Fruit fly (Drosophila melanogaster): ENCODE results near the gene CG13901.

CG13901 gene

dm6 chr3L:857063-858015, 19.7 kb upstream of the CG13901 start, which contains the start of gene dpr20 (continued):
- peak; percentile 64 for TF ChIP-seq dan (GFP tag; IDR thresholded peaks at IDR 0.05)
- TF ChIP-seq odd (GFP tag; optimal IDR thresholded peaks at IDR 0.05) = no peak
- TF ChIP-seq pho (GFP tag; optimal IDR thresholded peaks at IDR 0.05) = peak; percentile 71
- peak; percentile 40 for TF ChIP-seq CG8281 (tag; optimal IDR thresholded peaks at IDR 0.05)
- TF ChIP-seq schlank (tag; optimal IDR thresholded peaks at IDR 0.05) = peak; percentile 76
- TF ChIP-seq Jarid2 (GFP tag; optimal IDR thresholded peaks at IDR 0.05) = no peak
- peak; percentile 93 for TF ChIP-seq CG31365 (tag; optimal IDR thresholded peaks at IDR 0.05)
- TF ChIP-seq Oaz (GFP tag; IDR thresholded peaks at IDR 0.05) = peak; percentile 74
- peak; percentile 90 for TF ChIP-seq stc (GFP tag; IDR thresholded peaks at IDR 0.05)
- no peak for TF ChIP-seq CG17186 (GFP tag; optimal IDR thresholded peaks at IDR 0.05)
- no peak for TF ChIP-seq da (GFP tag; optimal IDR thresholded peaks at IDR 0.05)
- peak; percentile 63 for TF ChIP-seq Fer2 (tag; optimal IDR thresholded peaks at IDR 0.05)
- TF ChIP-seq yki (optimal IDR thresholded peaks at IDR 0.05) = no peak
- TF ChIP-seq klu (GFP tag; IDR thresholded peaks at IDR 0.05) = peak; percentile 66
- TF ChIP-seq sens-2 (GFP tag; IDR thresholded peaks at IDR 0.05) = peak; percentile 79
- peak; percentile 83 for TF ChIP-seq B-H1 (GFP tag; IDR thresholded peaks at IDR 0.05)
- TF ChIP-seq CG17359 (tag; optimal IDR thresholded peaks at IDR 0.05) = peak; percentile 72
- no peak for TF ChIP-seq CG16813 (GFP tag; IDR thresholded peaks at IDR 0.05; ENCODE audit: partially characterized antibody)
- TF ChIP-seq Optix (GFP tag; IDR thresholded peaks at IDR 0.05) = peak; percentile 87
- TF ChIP-seq CG8765 (GFP tag; IDR thresholded peaks at IDR 0.05) = peak; percentile 80
- peak; percentile 48; the same call in 2 of the 3 replicates for TF ChIP-seq croc (GFP tag; conservative IDR thresholded peaks at IDR 0.05)
- TF ChIP-seq CG18764 (GFP tag; optimal IDR thresholded peaks at IDR 0.05) = peak; percentile 32
- peak; percentile 41 to 73 for TF ChIP-seq chif (GFP tag; optimal IDR thresholded peaks at IDR 0.05)
- peak; percentile 41 for TF ChIP-seq zen (tag; optimal IDR thresholded peaks at IDR 0.05)
- TF ChIP-seq CG7786 (GFP tag; optimal IDR thresholded peaks at IDR 0.05) = peak; percentile 69
- no peak for TF ChIP-seq cg (GFP tag; optimal IDR thresholded peaks at IDR 0.05)
- TF ChIP-seq so (GFP tag; IDR thresholded peaks at IDR 0.05) = peak; percentile 79
- peak; percentile 10; the same call in 1 of the 2 replicates for TF ChIP-seq sim (GFP tag; IDR thresholded peaks at IDR 0.05)
- peak; percentile 85 for TF ChIP-seq CG11093 (GFP tag; IDR thresholded peaks at IDR 0.05)
- TF ChIP-seq CG32532 (GFP tag; IDR thresholded peaks at IDR 0.05) = peak; percentile 93
- TF ChIP-seq CG16779 (GFP tag; IDR thresholded peaks at IDR 0.05) = peak; percentile 84
- TF ChIP-seq Sry-β (GFP tag; optimal IDR thresholded peaks at IDR 0.05) = no peak
- TF ChIP-seq CG10366 (GFP tag; IDR thresholded peaks at IDR 0.05) = peak; percentile 89
- peak; percentile 48 for TF ChIP-seq oc (tag; optimal IDR thresholded peaks at IDR 0.05)
- peak; percentile 68; the same call in 1 of the 3 replicates for TF ChIP-seq jigr1 (GFP tag; IDR thresholded peaks at IDR 0.05)
- TF ChIP-seq CG6175 (GFP tag; IDR thresholded peaks at IDR 0.05) = peak; percentile 81
- TF ChIP-seq CG17612 (GFP tag; IDR thresholded peaks at IDR 0.05) = peak; percentile 66; the same call in 1 of the 2 replicates
- peak; percentile 60 for TF ChIP-seq Abd-B (GFP tag; optimal IDR thresholded peaks at IDR 0.05)
- TF ChIP-seq CG7556 (GFP tag; optimal IDR thresholded peaks at IDR 0.05) = peak; percentile 61
- TF ChIP-seq CG12769 (tag; optimal IDR thresholded peaks at IDR 0.05) = peak; percentile 92
- peak; percentile 84 for TF ChIP-seq CG5953 (GFP tag; IDR thresholded peaks at IDR 0.05)
- peak; percentile 39 for TF ChIP-seq CG9727 (GFP tag; optimal IDR thresholded peaks at IDR 0.05)
- TF ChIP-seq CG13424 (tag; optimal IDR thresholded peaks at IDR 0.05) = peak; percentile 79
- peak; percentile 40 for TF ChIP-seq wek (GFP tag; optimal IDR thresholded peaks at IDR 0.05)
- no peak for TF ChIP-seq CG10462 (GFP tag; optimal IDR thresholded peaks at IDR 0.05)
- TF ChIP-seq otp (GFP tag; IDR thresholded peaks at IDR 0.05) = peak; percentile 89
- TF ChIP-seq CG15011 (GFP tag; optimal IDR thresholded peaks at IDR 0.05) = peak; percentile 58
- TF ChIP-seq CG13123 (GFP tag; optimal IDR thresholded peaks at IDR 0.05) = no peak
- peak; percentile 87 for TF ChIP-seq CG11247 (GFP tag; IDR thresholded peaks at IDR 0.05)

Measured in whole organism, embryonic.